Fruit fly (Drosophila melanogaster) whole organism, embryonic: ENCODE results near the gene Notum.

Source experiments
- Ada2b ChIP-seq: fragments of 200-800 bp; sonication (Bioruptor generic); IDR thresholded peaks from 2 replicates; pipeline ENCODE4 v1.3.6; 2022; ENCODE audit warnings: missing biosample characterization, missing genetic modification characterization
- CG7271 ChIP-seq: fragments of 200-800 bp; sonication (Bioruptor generic); optimal IDR thresholded peaks from 2 replicates; lab custom pipeline; 2018; ENCODE audit warnings: missing biosample characterization, mild to moderate bottlenecking, missing genetic modification characterization, moderate library complexity
- HLH4C ChIP-seq: fragments of 200-800 bp; sonication (Bioruptor generic); IDR thresholded peaks from 3 replicates; pipeline ENCODE4 v1.3.6; 2022; ENCODE audit warnings: missing biosample characterization, missing genetic modification characterization; ENCODE audit not compliant: partially characterized antibody
- az2 ChIP-seq: fragments of 200-800 bp; sonication (Bioruptor generic); optimal IDR thresholded peaks from 3 replicates; lab custom pipeline; 2016; ENCODE audit warnings: missing biosample characterization, missing genetic modification characterization
- lov ChIP-seq, 2 experiments: fragments of 200-800 bp in 1 of 2; fragments of >200 bp in 1 of 2; sonication (Bioruptor generic) in 1 of 2; IDR thresholded peaks in 1 of 2; optimal IDR thresholded peaks in 1 of 2; 2 replicates in 1 of 2; 3 replicates in 1 of 2; pipeline versions ENCODE4 v1.3.6 to Lab custom; 2017 to 2022; ENCODE audit warnings: missing biosample characterization in 1 of 2, missing genetic modification characterization in 1 of 2
- nau ChIP-seq: fragments of 200-800 bp; sonication (Bioruptor generic); optimal IDR thresholded peaks from 3 replicates; lab custom pipeline; 2017; ENCODE audit warnings: missing biosample characterization, mild to moderate bottlenecking, missing genetic modification characterization, missing genetic modification reagents

DNA sequence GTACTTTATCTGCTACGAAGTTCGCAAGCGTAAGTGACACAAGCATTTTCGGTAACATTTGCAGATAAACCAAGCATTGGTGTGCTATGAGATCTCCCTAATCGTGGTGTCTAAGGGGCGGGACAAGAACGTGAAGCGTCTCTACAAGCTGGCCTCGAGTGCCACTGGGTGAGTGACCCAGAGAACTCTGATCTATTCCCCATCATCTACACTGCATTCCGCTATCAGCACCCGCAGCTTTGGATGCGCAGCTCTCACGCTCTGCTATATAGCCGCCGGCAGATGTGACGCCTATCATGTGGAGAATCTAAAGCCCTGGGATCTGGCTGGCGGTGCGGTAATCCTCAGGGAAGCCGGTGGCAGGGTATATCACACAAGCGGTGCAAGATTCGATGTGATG is 44.0 kb upstream of the Notum start:
- no peak for TF ChIP-seq lov (optimal IDR thresholded peaks at IDR 0.05; lab: Kevin White, UChicago)
- TF ChIP-seq lov (GFP tag; IDR thresholded peaks at IDR 0.05; lab: Robert Waterston, UW), result no peak
- TF ChIP-seq CG7271, result no peak
- no peak for TF ChIP-seq Ada2b (GFP tag; lab: Robert Waterston, UW)
- no peak for TF ChIP-seq nau (GFP tag; lab: Kevin White, UChicago)
- TF ChIP-seq az2 (GFP tag; lab: Kevin White, UChicago), result no peak
- TF ChIP-seq HLH4C (GFP tag; lab: Robert Waterston, UW), result no peak
